Worm (Caenorhabditis elegans) whole organism, midembryonic: ENCODE results near the gene K01C8.2.

ENCODE experiments used
- T22C8.4 ChIP-seq: fragments of 200-800 bp; sonication (Bioruptor generic); IDR thresholded peaks from 2 replicates; pipeline ENCODE4 v1.3.6; 2022; ENCODE audit warnings: missing genetic modification characterization, missing compliant biosample characterization
- klf-2 ChIP-seq: fragments of 200-800 bp; sonication (Bioruptor generic); conservative IDR thresholded peaks from 2 replicates; pipeline ENCODE4 v1.3.6; 2022; ENCODE audit warnings: missing genetic modification reagents, missing genetic modification characterization, missing compliant biosample characterization
- ref-1 ChIP-seq: fragments of 200-800 bp; sonication (Bioruptor generic); conservative IDR thresholded peaks from 2 replicates; pipeline ENCODE4 v1.3.6; 2022; ENCODE audit warnings: missing genetic modification reagents, missing genetic modification characterization, missing compliant biosample characterization
- tab-1 ChIP-seq: fragments of 200-800 bp; sonication (Bioruptor generic); IDR thresholded peaks from 2 replicates; pipeline ENCODE4 v1.3.6; 2022; ENCODE audit warnings: missing genetic modification characterization, missing compliant biosample characterization
- ztf-29 ChIP-seq: fragments of 200-800 bp; sonication (Bioruptor generic); IDR thresholded peaks from 2 replicates; pipeline ENCODE4 v1.3.6; 2022; ENCODE audit warnings: missing genetic modification reagents, missing genetic modification characterization, missing compliant biosample characterization

- TF ChIP-seq ref-1 (GFP tag; lab: Robert Waterston, UW) (no peak), T22C8.4 (GFP tag; lab: Robert Waterston, UW) (no peak), klf-2 (GFP tag; lab: Robert Waterston, UW) (no peak), ztf-29 (GFP tag; lab: Robert Waterston, UW) (no peak), tab-1 (GFP tag; lab: Robert Waterston, UW) (no peak)
These were observed 13.2 kb downstream of the K01C8.2 start, which contains the start of gene F35C11.7 for ce11 chrII:8256013-8256412.
